Worm (Caenorhabditis elegans) whole organism, L1 larva: ENCODE results near the gene nhr-76.

ENCODE experiments used
- C16A3.4 ChIP-seq: fragments of 150-350 bp; optimal IDR thresholded peaks from 2 replicates; lab custom pipeline; 2014; ENCODE audit warnings: missing biosample characterization, missing genetic modification characterization
- C34B4.2 ChIP-seq: sonication (generic microtip); optimal IDR thresholded peaks from 2 replicates; lab custom pipeline; 2017; ENCODE audit warnings: mild to moderate bottlenecking, missing genetic modification characterization, missing compliant biosample characterization
- F16B12.6 ChIP-seq: fragments of 150-350 bp; optimal IDR thresholded peaks from 2 replicates; lab custom pipeline; 2014; ENCODE audit warnings: missing biosample characterization, missing genetic modification characterization
- aha-1 ChIP-seq: fragments of 150-350 bp; optimal IDR thresholded peaks from 2 replicates; lab custom pipeline; 2014; ENCODE audit warnings: missing biosample characterization, missing genetic modification characterization
- alr-1 ChIP-seq: fragments of 200-800 bp; sonication (Bioruptor generic); optimal IDR thresholded peaks from 2 replicates; lab custom pipeline; 2018; ENCODE audit warnings: borderline replicate concordance, mild to moderate bottlenecking, missing genetic modification characterization, missing compliant biosample characterization
- blmp-1 ChIP-seq: fragments of 150-350 bp; optimal IDR thresholded peaks from 2 replicates; lab custom pipeline; 2014; ENCODE audit warnings: missing biosample characterization, missing genetic modification characterization
- dsc-1 ChIP-seq: sonication (generic microtip); optimal IDR thresholded peaks from 2 replicates; lab custom pipeline; 2016; ENCODE audit warnings: mild to moderate bottlenecking, missing genetic modification characterization, missing compliant biosample characterization
- efl-1 ChIP-seq, 4 experiments: fragments of 150-350 bp; optimal IDR thresholded peaks in 3 of 4; peaks in 1 of 4; 1 replicate in 1 of 4; 2 replicates in 3 of 4; lab custom pipeline; 2014; ENCODE audit warnings: missing biosample characterization in 2 of 4, missing genetic modification characterization in 2 of 4, missing genetic modification reagents in 2 of 4
- efl-3 ChIP-seq: fragments of 200-800 bp; sonication (Bioruptor generic); optimal IDR thresholded peaks from 2 replicates; lab custom pipeline; 2018; ENCODE audit warnings: mild to moderate bottlenecking, missing genetic modification characterization, missing compliant biosample characterization
- egl-13 ChIP-seq: sonication (generic microtip); optimal IDR thresholded peaks from 2 replicates; lab custom pipeline; 2016; ENCODE audit warnings: missing genotype, missing genetic modification reagents, missing genetic modification characterization, missing compliant biosample characterization
- egl-27 ChIP-seq, 2 experiments: fragments of 150-350 bp in 1 of 2; sonication (generic microtip); optimal IDR thresholded peaks; 3 replicates each; lab custom pipeline; 2017 to 2018; ENCODE audit warnings: missing biosample characterization in 2 of 2, missing genetic modification characterization in 2 of 2, missing genetic modification reagents in 2 of 2
- elt-2 ChIP-seq: sonication (generic microtip); optimal IDR thresholded peaks from 2 replicates; lab custom pipeline; 2016; ENCODE audit warnings: missing genetic modification characterization, mild to moderate bottlenecking, inconsistent platforms, missing compliant biosample characterization, missing genetic modification reagents
- elt-3 ChIP-seq, 6 experiments: fragments of 150-350 bp in 1 of 6; sonication (generic microtip); optimal IDR thresholded peaks; 2 replicates each; lab custom pipeline; 2017 to 2018; ENCODE audit warnings: missing biosample characterization in 6 of 6, missing genetic modification characterization in 6 of 6, inconsistent platforms in 1 of 6
- ets-5 ChIP-seq: fragments of 200-800 bp; sonication (Bioruptor generic); IDR thresholded peaks from 2 replicates; pipeline ENCODE4 v1.3.6; 2022; ENCODE audit warnings: missing genetic modification characterization, missing compliant biosample characterization
- fkh-4 ChIP-seq: sonication (generic microtip); optimal IDR thresholded peaks from 2 replicates; lab custom pipeline; 2016; ENCODE audit warnings: missing compliant biosample characterization, missing genetic modification characterization, borderline replicate concordance
- fkh-8 ChIP-seq: sonication (generic microtip); optimal IDR thresholded peaks from 2 replicates; lab custom pipeline; 2016; ENCODE audit warnings: mild to moderate bottlenecking, missing genetic modification characterization, missing compliant biosample characterization
- fos-1 ChIP-seq: fragments of 150-350 bp; optimal IDR thresholded peaks from 2 replicates; lab custom pipeline; 2014; ENCODE audit warnings: missing biosample characterization, missing genetic modification characterization
- grh-1 ChIP-seq: fragments of 200-800 bp; sonication (Bioruptor generic); IDR thresholded peaks from 2 replicates; pipeline ENCODE4 v1.3.6; 2022; ENCODE audit warnings: missing genetic modification reagents, missing genetic modification characterization, missing compliant biosample characterization
- hlh-4 ChIP-seq: sonication (generic microtip); optimal IDR thresholded peaks from 2 replicates; lab custom pipeline; 2016; ENCODE audit warnings: mild to moderate bottlenecking, missing genetic modification characterization, missing compliant biosample characterization
- hpl-2 ChIP-seq: fragments of 150-350 bp; optimal IDR thresholded peaks from 2 replicates; lab custom pipeline; 2014; ENCODE audit warnings: missing biosample characterization, missing genetic modification reagents, missing genetic modification characterization
- irx-1 ChIP-seq: sonication (generic microtip); optimal IDR thresholded peaks from 2 replicates; lab custom pipeline; 2016; ENCODE audit warnings: missing genetic modification characterization, missing compliant biosample characterization
- isw-1 ChIP-seq: fragments of 200-800 bp; sonication (Bioruptor generic); IDR thresholded peaks from 2 replicates; pipeline ENCODE4 v1.3.6; 2022; ENCODE audit warnings: missing genetic modification characterization, missing compliant biosample characterization
- lin-13 ChIP-seq: fragments of 150-350 bp; optimal IDR thresholded peaks from 2 replicates; lab custom pipeline; 2014; ENCODE audit warnings: missing biosample characterization, missing genetic modification reagents, missing genetic modification characterization
- lin-14 ChIP-seq: fragments of 200-800 bp; sonication (Bioruptor generic); optimal IDR thresholded peaks from 2 replicates; lab custom pipeline; 2018; ENCODE audit warnings: mild to moderate bottlenecking, missing genetic modification characterization, moderate library complexity, missing compliant biosample characterization
- lin-15B ChIP-seq: fragments of 150-350 bp; sonication (generic microtip); optimal IDR thresholded peaks from 3 replicates; lab custom pipeline; 2014; ENCODE audit warnings: missing biosample characterization, missing genetic modification characterization
- lin-39 ChIP-seq: fragments of 150-350 bp; optimal IDR thresholded peaks from 2 replicates; lab custom pipeline; 2014; ENCODE audit warnings: missing biosample characterization, missing genetic modification reagents, missing genetic modification characterization
- lir-3 ChIP-seq: sonication (generic microtip); optimal IDR thresholded peaks from 2 replicates; lab custom pipeline; 2016; ENCODE audit warnings: mild to moderate bottlenecking, missing genetic modification characterization, moderate library complexity, missing compliant biosample characterization; ENCODE audit not compliant: poor library complexity
- lsy-2 ChIP-seq, 2 experiments: fragments of 150-350 bp; optimal IDR thresholded peaks; 2 replicates each; lab custom pipeline; 2014; ENCODE audit warnings: missing biosample characterization in 2 of 2, missing genetic modification characterization in 2 of 2
- mdl-1 ChIP-seq, 2 experiments: fragments of 150-350 bp; optimal IDR thresholded peaks; 2 replicates each; lab custom pipeline; 2014 to 2017; ENCODE audit warnings: missing biosample characterization in 2 of 2, missing genetic modification characterization in 2 of 2, inconsistent platforms in 1 of 2
- mef-2 ChIP-seq: fragments of 150-350 bp; optimal IDR thresholded peaks from 2 replicates; lab custom pipeline; 2014; ENCODE audit warnings: missing biosample characterization, missing genetic modification characterization
- mep-1 ChIP-seq: fragments of 150-350 bp; optimal IDR thresholded peaks from 2 replicates; lab custom pipeline; 2014; ENCODE audit warnings: missing biosample characterization, missing genetic modification characterization
- nhr-11 ChIP-seq: fragments of 150-350 bp; optimal IDR thresholded peaks from 2 replicates; lab custom pipeline; 2014; ENCODE audit warnings: missing biosample characterization, missing genetic modification characterization
- nhr-12 ChIP-seq: sonication (generic microtip); optimal IDR thresholded peaks from 2 replicates; lab custom pipeline; 2017; ENCODE audit warnings: missing biosample characterization, missing genetic modification characterization
- nhr-20 ChIP-seq: sonication (generic microtip); optimal IDR thresholded peaks from 2 replicates; lab custom pipeline; 2016; ENCODE audit warnings: mild to moderate bottlenecking, missing genetic modification characterization, missing compliant biosample characterization
- nhr-237 ChIP-seq: fragments of 150-350 bp; optimal IDR thresholded peaks from 2 replicates; lab custom pipeline; 2014; ENCODE audit warnings: missing biosample characterization, missing genetic modification characterization
- nhr-47 ChIP-seq: sonication (generic microtip); optimal IDR thresholded peaks from 2 replicates; lab custom pipeline; 2016; ENCODE audit warnings: mild to moderate bottlenecking, missing genetic modification characterization, moderate library complexity, missing compliant biosample characterization
- nhr-76 ChIP-seq: sonication (generic microtip); optimal IDR thresholded peaks from 2 replicates; lab custom pipeline; 2017; ENCODE audit warnings: missing biosample characterization, missing genetic modification characterization
- nhr-77 ChIP-seq: fragments of 150-350 bp; optimal IDR thresholded peaks from 2 replicates; lab custom pipeline; 2014; ENCODE audit warnings: missing biosample characterization, missing genetic modification characterization
- nhr-84 ChIP-seq: sonication (generic microtip); optimal IDR thresholded peaks from 2 replicates; lab custom pipeline; 2017; ENCODE audit warnings: missing biosample characterization, missing genetic modification characterization
- pqm-1 ChIP-seq: sonication (generic microtip); optimal IDR thresholded peaks from 3 replicates; lab custom pipeline; 2017; ENCODE audit warnings: missing biosample characterization, missing genetic modification characterization
- rnt-1 ChIP-seq: sonication (generic microtip); optimal IDR thresholded peaks from 2 replicates; lab custom pipeline; 2016; ENCODE audit warnings: mild to moderate bottlenecking, missing genetic modification characterization, moderate library complexity, missing compliant biosample characterization
- sox-4 ChIP-seq: sonication (generic microtip); optimal IDR thresholded peaks from 2 replicates; lab custom pipeline; 2016; ENCODE audit warnings: missing genetic modification characterization, missing compliant biosample characterization
- sptf-1 ChIP-seq: fragments of 150-350 bp; optimal IDR thresholded peaks from 2 replicates; lab custom pipeline; 2014; ENCODE audit warnings: missing biosample characterization, missing genetic modification characterization
- sup-37 ChIP-seq: fragments of 200-800 bp; sonication (Bioruptor generic); optimal IDR thresholded peaks from 2 replicates; lab custom pipeline; 2018; ENCODE audit warnings: mild to moderate bottlenecking, missing genetic modification characterization, missing compliant biosample characterization
- tbx-2 ChIP-seq: sonication (generic microtip); optimal IDR thresholded peaks from 2 replicates; lab custom pipeline; 2016; ENCODE audit warnings: missing genetic modification characterization, missing compliant biosample characterization
- unc-62 ChIP-seq: fragments of 150-350 bp; optimal IDR thresholded peaks from 2 replicates; lab custom pipeline; 2014; ENCODE audit warnings: missing biosample characterization, missing genetic modification reagents, missing genetic modification characterization
- unc-86 ChIP-seq: sonication (generic microtip); optimal IDR thresholded peaks from 2 replicates; lab custom pipeline; 2016; ENCODE audit warnings: missing genetic modification characterization, missing compliant biosample characterization
- unc-98 ChIP-seq: fragments of 200-800 bp; sonication (Bioruptor generic); IDR thresholded peaks from 2 replicates; pipeline ENCODE4 v1.3.6; 2022; ENCODE audit warnings: missing genetic modification characterization, missing compliant biosample characterization
- vab-15 ChIP-seq: sonication (generic microtip); optimal IDR thresholded peaks from 2 replicates; lab custom pipeline; 2017; ENCODE audit warnings: missing genotype, mild to moderate bottlenecking, missing genetic modification characterization, missing compliant biosample characterization
- zip-4 ChIP-seq: fragments of 200-800 bp; sonication (Bioruptor generic); optimal IDR thresholded peaks from 2 replicates; lab custom pipeline; 2018; ENCODE audit warnings: mild to moderate bottlenecking, missing genetic modification characterization, moderate library complexity, missing compliant biosample characterization
- ztf-4 ChIP-seq: fragments of 150-350 bp; optimal IDR thresholded peaks from 2 replicates; lab custom pipeline; 2014; ENCODE audit warnings: missing biosample characterization, missing genetic modification characterization

Gene nhr-76

DNA sequence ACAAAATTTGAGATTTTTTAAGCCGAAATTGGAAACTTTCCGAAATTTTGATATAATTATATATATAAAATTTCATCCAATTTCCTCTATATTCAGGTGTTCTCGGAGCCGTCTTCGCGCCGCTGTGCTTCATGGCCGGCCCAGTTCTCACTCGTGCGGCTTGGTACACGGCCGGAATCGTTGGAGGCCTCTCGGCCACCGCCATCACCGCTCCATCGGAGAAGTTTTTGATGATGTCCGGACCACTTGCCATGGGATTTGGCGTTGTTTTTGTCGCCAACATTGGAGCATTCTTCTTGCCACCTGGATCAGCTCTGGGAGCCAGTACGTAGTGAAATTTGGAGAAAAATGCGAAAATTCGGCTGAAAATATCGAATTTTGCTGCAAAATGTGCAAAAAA, 29.7 kb downstream of the nhr-76 start:
- no peak for TF ChIP-seq elt-2 (tag; lab: Kevin White, UChicago)
- TF ChIP-seq mep-1 (tag; lab: Kevin White, UChicago), result no peak
- no peak for TF ChIP-seq lin-13 (GFP tag; lab: Kevin White, UChicago)
- no peak for TF ChIP-seq isw-1
- TF ChIP-seq fos-1, result no peak
- no peak for TF ChIP-seq nhr-76
- no peak for TF ChIP-seq rnt-1 (tag; lab: Kevin White, UChicago)
- TF ChIP-seq, all 84 proteins: peak for 0

- TF ChIP-seq nhr-11 (no peak), lir-3 (peak; percentile 53), hlh-4 (tag; lab: Kevin White, UChicago) (no peak), lin-13 (GFP tag; lab: Kevin White, UChicago) (peak; percentile 58), aha-1 (tag; lab: Kevin White, UChicago) (no peak), vab-15 (tag; lab: Kevin White, UChicago) (no peak), nhr-84 (no peak), sox-4 (tag; lab: Kevin White, UChicago) (peak; percentile 23), egl-13 (tag; lab: Kevin White, UChicago) (peak; percentile 7), unc-98 (GFP tag; lab: Robert Waterston, UW) (peak; percentile 54; the same call in 1 of the 2 replicates), ets-5 (GFP tag; lab: Robert Waterston, UW) (no peak), unc-62 (no peak), nhr-237 (tag; lab: Kevin White, UChicago) (no peak), F16B12.6 (tag; lab: Kevin White, UChicago) (peak; percentile 27), lin-39 (tag; lab: Kevin White, UChicago) (peak; percentile 53), ztf-4 (tag; lab: Kevin White, UChicago) (peak; percentile 49), egl-27 (tag; optimal IDR thresholded peaks at IDR 0.05; lab: Kevin White, UChicago) (no peak), fkh-8 (tag; lab: Kevin White, UChicago) (peak; percentile 59), nhr-20 (tag; lab: Kevin White, UChicago) (peak; percentile 81), mdl-1 (tag; optimal IDR thresholded peaks at IDR 0.05; lab: Kevin White, UChicago) (peak in 1 of 2 experiments; percentile 52), nhr-47 (tag; lab: Kevin White, UChicago) (peak; percentile 89), dsc-1 (tag; lab: Kevin White, UChicago) (peak; percentile 88), efl-3 (GFP tag; lab: Kevin White, UChicago) (no peak), irx-1 (tag; lab: Kevin White, UChicago) (peak; percentile 40), C16A3.4 (tag; lab: Kevin White, UChicago) (peak; percentile 64), lin-15B (tag; lab: Kevin White, UChicago) (peak; percentile 22), efl-1 (optimal IDR thresholded peaks at IDR 0.05; lab: Kevin White, UChicago) (peak; percentile 64 to 75), efl-1 (GFP tag; optimal IDR thresholded peaks at IDR 0.05 in 1 of 2; lab: Kevin White, UChicago) (peak; percentile 55 to 97), tbx-2 (tag; lab: Kevin White, UChicago) (peak; percentile 61), grh-1 (GFP tag; lab: Robert Waterston, UW) (peak; percentile 70), unc-86 (peak; percentile 51), sup-37 (GFP tag; lab: Kevin White, UChicago) (peak; percentile 60), blmp-1 (tag; lab: Kevin White, UChicago) (no peak), pqm-1 (tag; lab: Kevin White, UChicago) (no peak), elt-3 (tag; optimal IDR thresholded peaks at IDR 0.05; lab: Kevin White, UChicago) (peak in 1 of 6 experiments; percentile 22), hpl-2 (GFP tag; lab: Kevin White, UChicago) (no peak), lin-14 (GFP tag; lab: Kevin White, UChicago) (peak; percentile 74), mef-2 (tag; lab: Kevin White, UChicago) (no peak), sptf-1 (tag; lab: Kevin White, UChicago) (no peak), fkh-4 (tag; lab: Kevin White, UChicago) (no peak), zip-4 (GFP tag; lab: Kevin White, UChicago) (peak; percentile 63), lsy-2 (tag; optimal IDR thresholded peaks at IDR 0.05; lab: Kevin White, UChicago) (peak; percentile 86 to 88), nhr-12 (tag; lab: Kevin White, UChicago) (no peak), C34B4.2 (tag; lab: Kevin White, UChicago) (no peak), nhr-77 (tag; lab: Kevin White, UChicago) (peak; percentile 24), fos-1 (peak; percentile 69), alr-1 (tag; lab: Kevin White, UChicago) (no peak)
These were observed 30.6 kb downstream of the nhr-76 start for ce11 chrIV:657932-658331.
